Worm (Caenorhabditis elegans): ENCODE results near the gene str-146.

DNA sequence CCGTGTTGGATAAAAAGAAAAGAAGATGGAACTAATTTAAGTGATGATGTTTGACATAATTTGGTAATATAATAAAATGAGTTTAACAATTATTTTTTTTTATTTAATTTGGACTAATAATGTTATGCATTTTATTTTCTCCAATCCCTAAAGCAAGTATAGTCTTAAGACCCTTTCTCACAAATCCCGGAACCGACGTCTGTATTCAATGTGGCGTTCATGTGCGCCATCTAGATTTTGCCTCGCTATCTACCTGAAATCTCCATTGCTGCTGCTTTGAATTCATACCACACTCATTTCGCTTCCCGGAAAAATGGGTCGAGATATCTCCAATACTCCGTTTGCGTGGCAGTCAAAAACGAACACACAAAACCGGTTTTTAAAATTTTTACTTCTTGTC lies 28.1 kb upstream of the str-146 start, which contains the start of gene D1014.5:
- no peak for TF ChIP-seq ztf-23 (GFP tag; IDR thresholded peaks at IDR 0.05)
- TF ChIP-seq ztf-29 (GFP tag; IDR thresholded peaks at IDR 0.05) = no peak
- TF ChIP-seq flt-1 (GFP tag; IDR thresholded peaks at IDR 0.05) = no peak

Measured in whole organism, midembryonic.